Worm (Caenorhabditis elegans): Measurements from ENCODE around the gene act-2.
A peak's percentile ranks its signal among the peaks of the same experiment; 100 is the strongest.

The act-2 gene

ce11 chrV:11069277-11069676 lies 8.7 kb downstream of the act-2 start, which contains the start of gene T04C12.8 (continued):
- TF ChIP-seq F33H1.4 (GFP tag; IDR thresholded peaks at IDR 0.05) (no peak), attf-5 (GFP tag; optimal IDR thresholded peaks at IDR 0.05) (peak; percentile 25)

DNA sequence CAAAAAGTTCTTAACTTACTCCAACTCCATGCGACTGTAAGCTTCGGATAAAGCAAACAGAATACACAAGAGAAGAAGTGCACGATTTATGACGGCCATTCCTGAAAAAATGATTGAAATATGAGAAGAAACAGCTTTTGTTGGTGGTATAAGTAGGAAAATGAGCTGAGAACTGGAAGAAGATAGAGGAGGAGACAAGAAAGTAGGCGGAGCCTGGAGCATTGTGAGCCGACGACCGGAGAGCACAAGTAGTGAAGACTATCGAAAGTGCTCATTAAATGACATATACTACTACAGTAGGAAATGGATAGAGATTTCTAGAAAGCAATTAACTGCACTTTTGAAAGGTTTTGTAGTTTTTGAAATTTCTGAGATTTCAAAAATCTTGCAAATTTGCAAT lies 12.4 kb downstream of the act-2 start, which contains the start of gene nlp-80:
Gene nlp-80, minus strand, starts transcription at position 101 of the 400 bp plus-strand sequence.
- no peak for TF ChIP-seq aptf-2 (GFP tag; conservative IDR thresholded peaks at IDR 0.05)
- no peak for TF ChIP-seq snpc-3.4 (tag; optimal IDR thresholded peaks at IDR 0.05)
- no peak for TF ChIP-seq gei-17 (GFP tag; optimal IDR thresholded peaks at IDR 0.05)
- TF ChIP-seq C06A6.2 (GFP tag; conservative IDR thresholded peaks at IDR 0.05), result no peak
- TF ChIP-seq lin-26 (GFP tag; IDR thresholded peaks at IDR 0.05), result no peak
- no peak for TF ChIP-seq unc-62 (GFP tag; optimal IDR thresholded peaks at IDR 0.05)
- no peak for TF ChIP-seq attf-5 (GFP tag; optimal IDR thresholded peaks at IDR 0.05)
- no peak for TF ChIP-seq nhr-80 (tag; optimal IDR thresholded peaks at IDR 0.05)
- no peak for TF ChIP-seq ztf-26 (tag; optimal IDR thresholded peaks at IDR 0.05)
- TF ChIP-seq F57A8.1 (GFP tag; optimal IDR thresholded peaks at IDR 0.05), result no peak
- TF ChIP-seq pha-4 (tag; optimal IDR thresholded peaks at IDR 0.05), result no peak
- no peak for TF ChIP-seq hsf-1 (GFP tag; IDR thresholded peaks at IDR 0.05)
- no peak for TF ChIP-seq F10E7.11 (tag; optimal IDR thresholded peaks at IDR 0.05)
- no peak for TF ChIP-seq B0261.1 (tag; optimal IDR thresholded peaks at IDR 0.05)
- no peak for TF ChIP-seq bed-1 (GFP tag; IDR thresholded peaks at IDR 0.05)
- no peak for TF ChIP-seq lsy-27 (tag; optimal IDR thresholded peaks at IDR 0.05; ENCODE audit: borderline replicate concordance, insufficient read depth)
- TF ChIP-seq egl-18 (GFP tag; IDR thresholded peaks at IDR 0.05), result no peak
- no peak for TF ChIP-seq fkh-3 (tag; optimal IDR thresholded peaks at IDR 0.05)

DNA sequence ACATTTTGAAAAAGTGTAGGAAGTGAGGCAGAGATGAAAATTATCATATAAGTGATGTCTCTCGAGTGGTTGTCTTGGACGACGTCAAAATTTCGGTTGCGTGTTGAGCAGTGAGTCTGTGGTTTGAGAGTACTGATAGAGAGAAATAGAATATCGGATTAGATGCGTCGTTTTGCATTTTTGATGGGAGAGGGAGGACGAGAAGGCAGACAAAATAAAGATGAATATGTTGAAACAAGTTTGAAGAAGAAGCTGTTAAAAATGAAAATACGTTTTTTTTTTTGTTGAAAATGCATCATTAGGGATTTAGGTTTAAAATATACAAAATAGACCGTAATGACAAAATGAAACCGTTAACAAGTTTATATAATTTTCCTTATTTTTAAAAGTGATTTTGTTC lies 14.8 kb downstream of the act-2 start, which contains the start of gene T04C12.9:
Gene T04C12.9, minus strand, starts transcription at position 101 of the 400 bp plus-strand sequence.
- no peak for TF ChIP-seq madf-8 (GFP tag; conservative IDR thresholded peaks at IDR 0.05)
- TF ChIP-seq snpc-3.4 (tag; optimal IDR thresholded peaks at IDR 0.05), result no peak
- no peak for TF ChIP-seq snpc-1.3 (tag; optimal IDR thresholded peaks at IDR 0.05; ENCODE audit: insufficient read depth)
- no peak for TF ChIP-seq ceh-100 (GFP tag; IDR thresholded peaks at IDR 0.05)
- no peak for TF ChIP-seq ceh-79 (tag; optimal IDR thresholded peaks at IDR 0.05)
- no peak for TF ChIP-seq ztf-3 (GFP tag; optimal IDR thresholded peaks at IDR 0.05)
- TF ChIP-seq atf-7 (tag; optimal IDR thresholded peaks at IDR 0.05), result no peak
- TF ChIP-seq F37B4.10 (GFP tag; IDR thresholded peaks at IDR 0.05), result no peak

ce11 chrV:11061887-11062286 lies 16.1 kb downstream of the act-2 start:
- TF ChIP-seq hlh-12 (tag; optimal IDR thresholded peaks at IDR 0.05), result no peak

DNA sequence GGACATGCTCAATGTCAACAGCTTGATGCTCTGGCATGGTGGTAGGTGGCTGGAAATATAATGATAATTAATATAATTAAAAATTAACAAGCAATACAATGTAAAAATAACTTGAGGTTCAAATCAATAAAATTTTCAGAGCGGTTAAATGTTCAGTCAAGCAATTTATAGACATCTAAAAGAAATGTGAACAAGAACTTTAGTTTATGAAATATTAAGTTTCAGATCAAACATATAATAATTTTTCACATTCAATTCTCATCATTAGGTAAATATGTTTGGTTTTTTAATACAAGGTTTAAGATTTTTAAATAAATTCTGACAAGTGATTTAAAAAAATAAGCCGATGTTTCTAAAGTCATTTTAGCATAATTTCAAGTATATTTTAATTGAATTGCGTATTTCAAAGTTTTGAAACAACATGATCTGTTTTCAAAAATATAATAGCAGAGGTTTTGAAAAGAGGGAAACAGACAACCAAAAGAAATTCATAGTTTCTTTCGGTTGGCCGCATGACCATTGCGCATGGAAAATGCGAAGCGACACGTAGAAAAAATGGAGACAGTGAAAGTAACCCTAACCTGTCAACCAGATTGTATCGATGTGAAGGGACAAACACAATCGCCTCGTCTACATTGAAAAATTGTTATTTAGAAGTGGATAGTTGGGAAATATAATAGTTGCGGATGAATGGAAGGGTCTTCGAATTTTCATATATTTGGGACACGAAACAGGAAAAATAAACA lies 17.5 kb downstream of the act-2 start, which contains the start of gene T04C12.11:
Gene T04C12.11, minus strand, starts transcription at position 51 of the 746 bp plus-strand sequence.
- TF ChIP-seq nfya-2 (GFP tag; IDR thresholded peaks at IDR 0.05) (no peak), die-1 (tag; optimal IDR thresholded peaks at IDR 0.05) (no peak), lag-1 (GFP tag; IDR thresholded peaks at IDR 0.05) (no peak), attf-5 (GFP tag; optimal IDR thresholded peaks at IDR 0.05) (no peak)

Data from whole organism, young adult.